Fruit fly (Drosophila melanogaster): ENCODE results near the gene CG42570.

DNA sequence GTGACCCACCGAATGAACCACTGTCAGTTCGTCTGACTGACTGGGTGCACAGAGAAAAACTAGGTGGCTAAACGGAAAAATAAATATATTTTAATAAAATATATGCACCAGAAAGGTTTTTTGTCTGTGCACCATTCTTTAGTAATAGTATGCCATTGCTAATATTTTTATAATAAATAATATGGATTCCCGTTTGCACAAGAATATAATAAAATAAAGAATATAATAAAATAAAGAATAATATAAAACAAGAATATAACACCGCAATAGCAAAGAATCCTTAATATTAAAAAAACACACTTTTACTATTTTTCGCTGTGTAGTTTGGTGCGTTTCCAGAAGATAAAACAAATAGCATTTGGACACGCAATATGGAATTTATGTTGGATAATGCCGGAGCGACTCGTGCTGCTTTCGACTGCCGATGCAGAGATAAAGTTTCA lies 51.3 kb downstream of the CG42570 start:
- TF ChIP-seq CTCF (optimal IDR thresholded peaks at IDR 0.05) (no peak), CG8478 (optimal IDR thresholded peaks at IDR 0.05) (no peak)
